Worm (Caenorhabditis elegans) whole organism, late embryonic: Measurements from ENCODE around the gene srt-16.
"Not testable (repeated sequence)": the region's sequence is repeated elsewhere in the genome, so short reads cannot be mapped to it uniquely, and the experiment has no call there.

Source experiments
- C38D4.7 ChIP-seq: fragments of 200-800 bp; sonication (Bioruptor generic); optimal IDR thresholded peaks from 2 replicates; lab custom pipeline; 2018; ENCODE audit warnings: mild to moderate bottlenecking, missing genetic modification characterization, moderate library complexity, missing compliant biosample characterization
- F13H6.1 ChIP-seq: sonication (generic microtip); optimal IDR thresholded peaks from 2 replicates; lab custom pipeline; 2016; ENCODE audit warnings: missing genetic modification characterization, missing compliant biosample characterization
- K02D7.2 ChIP-seq: sonication (generic microtip); optimal IDR thresholded peaks from 2 replicates; lab custom pipeline; 2017; ENCODE audit warnings: mild to moderate bottlenecking, missing genetic modification characterization, missing compliant biosample characterization
- T23F11.4 ChIP-seq: fragments of 200-800 bp; sonication (Bioruptor generic); optimal IDR thresholded peaks from 2 replicates; lab custom pipeline; 2018; ENCODE audit warnings: mild to moderate bottlenecking, missing genetic modification characterization, missing compliant biosample characterization
- Y22D7AL.16 ChIP-seq: sonication (generic microtip); optimal IDR thresholded peaks from 2 replicates; lab custom pipeline; 2016; ENCODE audit warnings: missing genetic modification characterization, missing compliant biosample characterization
- ahr-1 ChIP-seq: sonication (generic microtip); optimal IDR thresholded peaks from 2 replicates; lab custom pipeline; 2016; ENCODE audit warnings: missing genetic modification characterization, missing compliant biosample characterization
- ceh-14 ChIP-seq: sonication (generic microtip); optimal IDR thresholded peaks from 2 replicates; lab custom pipeline; 2016; ENCODE audit warnings: missing genotype, missing genetic modification characterization, missing compliant biosample characterization
- ceh-19 ChIP-seq: fragments of 200-800 bp; sonication (Bioruptor generic); optimal IDR thresholded peaks from 2 replicates; lab custom pipeline; 2018; ENCODE audit warnings: mild to moderate bottlenecking, missing genetic modification characterization, missing compliant biosample characterization
- ceh-2 ChIP-seq: sonication (generic microtip); optimal IDR thresholded peaks from 2 replicates; lab custom pipeline; 2016; ENCODE audit warnings: missing genotype, missing genetic modification characterization, missing compliant biosample characterization
- ceh-22 ChIP-seq: sonication (generic microtip); optimal IDR thresholded peaks from 2 replicates; lab custom pipeline; 2017; ENCODE audit warnings: missing biosample characterization, missing genetic modification characterization
- ceh-30 ChIP-seq: fragments of 150-350 bp; optimal IDR thresholded peaks from 2 replicates; lab custom pipeline; 2014; ENCODE audit warnings: missing biosample characterization, missing genetic modification characterization
- ceh-48 ChIP-seq: sonication (generic microtip); optimal IDR thresholded peaks from 2 replicates; lab custom pipeline; 2016; ENCODE audit warnings: missing genetic modification characterization, inconsistent platforms, missing compliant biosample characterization
- ceh-6 ChIP-seq: fragments of 200-800 bp; sonication (Bioruptor generic); optimal IDR thresholded peaks from 2 replicates; lab custom pipeline; 2018; ENCODE audit warnings: mild to moderate bottlenecking, missing genetic modification characterization, missing compliant biosample characterization
- ceh-9 ChIP-seq: sonication (generic microtip); optimal IDR thresholded peaks from 2 replicates; lab custom pipeline; 2016; ENCODE audit warnings: mild to moderate bottlenecking, missing genetic modification characterization, inconsistent platforms, missing compliant biosample characterization
- elt-4 ChIP-seq: sonication (generic microtip); optimal IDR thresholded peaks from 2 replicates; lab custom pipeline; 2016; ENCODE audit warnings: missing genetic modification characterization, missing compliant biosample characterization
- fkh-6 ChIP-seq: sonication (generic microtip); optimal IDR thresholded peaks from 2 replicates; lab custom pipeline; 2016; ENCODE audit warnings: missing genetic modification characterization, missing compliant biosample characterization
- gmeb-2 ChIP-seq: sonication (generic microtip); optimal IDR thresholded peaks from 2 replicates; lab custom pipeline; 2016; ENCODE audit warnings: missing genetic modification characterization, inconsistent platforms, missing compliant biosample characterization
- hlh-13 ChIP-seq: fragments of 200-800 bp; sonication (Bioruptor generic); optimal IDR thresholded peaks from 2 replicates; lab custom pipeline; 2018; ENCODE audit warnings: mild to moderate bottlenecking, missing genetic modification characterization, missing compliant biosample characterization
- hlh-6 ChIP-seq: sonication (generic microtip); optimal IDR thresholded peaks from 2 replicates; lab custom pipeline; 2016; ENCODE audit warnings: missing genotype, missing genetic modification characterization, missing compliant biosample characterization
- hlh-8 ChIP-seq: sonication (generic microtip); optimal IDR thresholded peaks from 2 replicates; lab custom pipeline; 2016; ENCODE audit warnings: missing genotype, missing genetic modification characterization, missing compliant biosample characterization
- madf-2 ChIP-seq: sonication (generic microtip); optimal IDR thresholded peaks from 2 replicates; lab custom pipeline; 2017; ENCODE audit warnings: missing genetic modification characterization, missing compliant biosample characterization
- mec-3 ChIP-seq: sonication (generic microtip); optimal IDR thresholded peaks from 2 replicates; lab custom pipeline; 2016; ENCODE audit warnings: borderline replicate concordance, missing genetic modification characterization, missing compliant biosample characterization
- nhr-11 ChIP-seq: fragments of 150-350 bp; optimal IDR thresholded peaks from 2 replicates; lab custom pipeline; 2014; ENCODE audit warnings: missing biosample characterization, missing genetic modification characterization
- nhr-232 ChIP-seq: sonication (generic microtip); optimal IDR thresholded peaks from 2 replicates; lab custom pipeline; 2016; ENCODE audit warnings: missing genetic modification characterization, missing compliant biosample characterization
- pag-3 ChIP-seq: sonication (generic microtip); optimal IDR thresholded peaks from 2 replicates; lab custom pipeline; 2016; ENCODE audit warnings: missing compliant biosample characterization, missing genetic modification characterization, borderline replicate concordance
- pat-9 ChIP-seq: fragments of 200-800 bp; sonication (Bioruptor generic); optimal IDR thresholded peaks from 2 replicates; lab custom pipeline; 2018; ENCODE audit warnings: mild to moderate bottlenecking, missing genetic modification characterization, moderate library complexity, missing compliant biosample characterization
- pax-1 ChIP-seq: fragments of 150-350 bp; optimal IDR thresholded peaks from 2 replicates; lab custom pipeline; 2014; ENCODE audit warnings: missing biosample characterization, missing genetic modification characterization
- pqm-1 ChIP-seq: sonication (generic microtip); optimal IDR thresholded peaks from 2 replicates; lab custom pipeline; 2016; ENCODE audit warnings: missing genetic modification characterization, missing compliant biosample characterization
- pros-1 ChIP-seq: fragments of 150-350 bp; optimal IDR thresholded peaks from 2 replicates; lab custom pipeline; 2014; ENCODE audit warnings: missing biosample characterization, missing genetic modification reagents, missing genetic modification characterization
- ref-2 ChIP-seq: sonication (generic microtip); optimal IDR thresholded peaks from 2 replicates; lab custom pipeline; 2016; ENCODE audit warnings: missing genetic modification characterization, missing compliant biosample characterization
- sdc-2 ChIP-seq: sonication (generic microtip); optimal IDR thresholded peaks from 2 replicates; lab custom pipeline; 2016; ENCODE audit warnings: missing genotype, missing genetic modification characterization, missing compliant biosample characterization
- sox-2 ChIP-seq: fragments of 200-800 bp; sonication (Bioruptor generic); IDR thresholded peaks from 2 replicates; pipeline ENCODE4 v1.3.6; 2022; ENCODE audit warnings: missing genetic modification reagents, missing genetic modification characterization, missing compliant biosample characterization
- syd-9 ChIP-seq: sonication (generic microtip); optimal IDR thresholded peaks from 2 replicates; lab custom pipeline; 2016; ENCODE audit warnings: mild to moderate bottlenecking, missing genetic modification characterization, moderate library complexity, missing compliant biosample characterization
- tbx-2 ChIP-seq: sonication (generic microtip); optimal IDR thresholded peaks from 2 replicates; lab custom pipeline; 2016; ENCODE audit warnings: missing genetic modification characterization, missing compliant biosample characterization
- unc-55 ChIP-seq: sonication (generic microtip); optimal IDR thresholded peaks from 2 replicates; lab custom pipeline; 2017; ENCODE audit warnings: missing biosample characterization, missing genetic modification reagents, missing genetic modification characterization
- unc-86 ChIP-seq: sonication (generic microtip); optimal IDR thresholded peaks from 2 replicates; lab custom pipeline; 2016; ENCODE audit warnings: missing genetic modification characterization, missing compliant biosample characterization
- zip-5 ChIP-seq: sonication (generic microtip); optimal IDR thresholded peaks from 2 replicates; lab custom pipeline; 2016; ENCODE audit warnings: missing genetic modification characterization, missing compliant biosample characterization
- ztf-16 ChIP-seq: sonication (generic microtip); optimal IDR thresholded peaks from 2 replicates; lab custom pipeline; 2017; ENCODE audit warnings: missing genetic modification characterization, missing compliant biosample characterization

Gene srt-16

DNA sequence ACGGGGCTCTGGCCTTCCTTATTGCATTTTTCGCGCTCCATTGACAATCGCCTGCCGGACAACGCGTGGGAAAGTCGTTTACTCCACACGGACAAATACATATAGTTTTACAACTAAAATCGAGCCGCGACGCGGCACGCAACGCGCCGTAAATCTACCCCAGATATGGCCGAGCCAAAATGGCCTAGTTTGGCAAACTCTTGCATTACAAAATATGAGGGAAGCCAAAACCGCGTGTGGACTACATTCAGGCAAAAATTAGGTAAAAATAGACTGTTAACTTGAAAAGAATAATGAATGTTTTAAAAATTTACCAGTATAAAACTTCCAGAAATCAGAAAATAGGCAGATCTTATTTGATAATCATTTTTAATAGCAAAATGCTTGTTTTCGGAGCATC is at the start of gene srt-16:
TSS of gene srt-16 (minus strand) at position 101 of the 400 bp plus-strand sequence.
- not testable (repeated sequence) for TF ChIP-seq ceh-6 (GFP tag; lab: Kevin White, UChicago); nhr-11 (tag; lab: Kevin White, UChicago); ceh-2 (tag; lab: Kevin White, UChicago)

DNA sequence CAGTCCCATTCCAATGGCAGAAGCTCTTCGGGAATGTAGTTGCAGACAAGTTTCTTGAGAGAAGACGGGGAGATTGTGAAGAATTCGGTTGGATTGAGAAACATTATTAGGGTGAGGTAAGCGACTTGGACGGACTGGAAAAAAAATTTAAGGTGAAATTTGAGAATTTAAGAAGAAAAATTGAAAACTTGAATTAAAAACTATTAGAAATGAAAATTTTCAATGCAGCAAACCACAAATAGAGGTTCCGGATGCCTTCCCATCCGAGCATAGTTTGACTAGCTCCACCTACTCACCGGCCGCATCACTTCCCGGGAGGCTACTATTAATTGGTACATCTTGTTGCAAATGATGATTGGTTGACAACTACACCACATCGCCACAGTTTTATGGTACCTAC is 49.4 kb upstream of the srt-16 start, which contains the start of gene Y73C8C.8:
TSS of gene Y73C8C.8 (minus strand) at position 101 of the 400 bp plus-strand sequence.
- no peak for TF ChIP-seq ceh-22 (tag; lab: Kevin White, UChicago)
- no peak for TF ChIP-seq unc-86 (tag; lab: Kevin White, UChicago)
- no peak for TF ChIP-seq fkh-6
- no peak for TF ChIP-seq unc-55 (GFP tag; lab: Kevin White, UChicago)
- TF ChIP-seq pat-9 (tag; lab: Kevin White, UChicago): no peak
- no peak for TF ChIP-seq ceh-30 (tag; lab: Kevin White, UChicago)
- no peak for TF ChIP-seq Y22D7AL.16 (tag; lab: Kevin White, UChicago)
- no peak for TF ChIP-seq pax-1 (tag; lab: Kevin White, UChicago)
- TF ChIP-seq ahr-1 (tag; lab: Kevin White, UChicago): no peak
- TF ChIP-seq ref-2 (tag; lab: Kevin White, UChicago): no peak
- TF ChIP-seq C38D4.7: no peak
- TF ChIP-seq pqm-1 (tag; lab: Kevin White, UChicago): no peak
- no peak for TF ChIP-seq ceh-6 (GFP tag; lab: Kevin White, UChicago)
- TF ChIP-seq elt-4: no peak

DNA sequence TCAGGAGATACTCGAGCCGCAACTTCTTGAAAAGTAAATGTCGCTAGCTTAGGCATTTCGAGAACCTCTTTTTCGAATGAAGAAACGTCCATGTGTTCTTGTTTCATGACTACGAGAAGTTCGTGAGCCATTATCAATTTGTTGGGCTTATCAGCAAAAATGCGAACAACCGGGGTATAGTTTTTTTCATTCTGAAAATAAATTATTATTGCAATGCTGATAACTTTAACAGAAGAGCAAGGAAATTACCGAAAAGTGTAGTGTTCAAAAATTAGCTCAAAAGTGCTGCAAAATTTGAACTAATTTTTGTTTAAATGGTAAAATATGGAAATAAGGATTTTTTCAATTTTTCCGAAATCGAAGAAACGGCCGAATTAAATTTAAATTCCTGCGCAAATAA is 47.9 kb upstream of the srt-16 start:
- TF ChIP-seq sdc-2 (tag; lab: Kevin White, UChicago) (no peak), T23F11.4 (GFP tag; lab: Kevin White, UChicago) (no peak), hlh-13 (GFP tag; lab: Kevin White, UChicago) (no peak), pag-3 (no peak), ceh-19 (GFP tag; lab: Kevin White, UChicago) (no peak), ceh-30 (tag; lab: Kevin White, UChicago) (no peak), nhr-232 (no peak), pqm-1 (tag; lab: Kevin White, UChicago) (no peak), hlh-8 (tag; lab: Kevin White, UChicago) (no peak), zip-5 (tag; lab: Kevin White, UChicago) (no peak), mec-3 (tag; lab: Kevin White, UChicago) (no peak), madf-2 (tag; lab: Kevin White, UChicago) (no peak), ceh-14 (tag; lab: Kevin White, UChicago) (no peak), nhr-11 (tag; lab: Kevin White, UChicago) (no peak), hlh-6 (no peak), pros-1 (no peak), gmeb-2 (no peak), syd-9 (no peak), F13H6.1 (tag; lab: Kevin White, UChicago) (no peak), ceh-48 (no peak)

DNA sequence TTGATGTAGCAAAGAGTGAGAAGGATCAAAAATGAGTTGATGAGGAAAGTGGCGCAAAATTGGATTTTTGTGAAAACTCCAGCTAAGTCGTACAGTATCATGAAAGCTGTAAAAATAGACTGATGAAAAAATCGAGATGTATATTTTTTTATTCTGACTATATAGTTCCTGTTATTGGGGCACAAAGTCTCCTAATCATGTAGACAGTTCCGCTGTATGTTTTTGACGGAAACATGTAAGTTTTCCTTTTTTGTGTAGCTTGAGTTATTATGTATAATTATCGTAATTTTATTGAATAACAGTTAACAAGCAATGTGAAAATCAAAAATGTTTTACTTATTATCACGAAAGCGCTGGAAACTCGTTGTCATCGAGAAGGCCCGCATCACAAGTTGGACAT is 43.1 kb upstream of the srt-16 start, which contains the start of gene str-68:
TSS of gene str-68 (minus strand) at position 101 of the 400 bp plus-strand sequence.
- no peak for TF ChIP-seq tbx-2 (tag; lab: Kevin White, UChicago)
- no peak for TF ChIP-seq hlh-13 (GFP tag; lab: Kevin White, UChicago)
- TF ChIP-seq pat-9 (tag; lab: Kevin White, UChicago): no peak
- TF ChIP-seq ceh-22 (tag; lab: Kevin White, UChicago): no peak
- TF ChIP-seq ceh-9 (tag; lab: Kevin White, UChicago): no peak
- no peak for TF ChIP-seq nhr-11 (tag; lab: Kevin White, UChicago)
- no peak for TF ChIP-seq gmeb-2
- no peak for TF ChIP-seq syd-9
- TF ChIP-seq, all 69 proteins: peak for 0

DNA sequence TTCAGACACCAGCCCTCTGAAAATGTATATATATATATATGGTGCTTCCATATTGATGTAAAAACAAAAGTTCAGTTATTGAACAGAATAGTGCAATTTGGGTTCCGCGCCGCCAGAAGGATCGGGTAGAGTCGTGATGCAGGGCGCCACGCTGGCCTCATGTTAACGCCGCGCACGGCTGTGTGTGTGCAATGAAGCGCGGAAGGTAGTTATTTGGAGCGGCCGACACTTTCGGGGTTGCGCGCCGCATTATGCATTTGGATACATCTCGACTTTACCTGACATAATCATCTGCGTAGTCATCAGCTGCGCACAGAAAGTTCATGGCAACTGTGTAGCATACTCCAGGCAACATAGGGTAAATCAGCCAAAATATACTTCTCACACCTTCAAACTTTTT is 42.5 kb upstream of the srt-16 start:
- TF ChIP-seq ceh-48 (no peak), K02D7.2 (tag; lab: Kevin White, UChicago) (no peak), hlh-13 (GFP tag; lab: Kevin White, UChicago) (no peak), unc-86 (tag; lab: Kevin White, UChicago) (no peak), hlh-8 (tag; lab: Kevin White, UChicago) (no peak), elt-4 (no peak), ceh-9 (tag; lab: Kevin White, UChicago) (no peak), sox-2 (GFP tag; lab: Robert Waterston, UW) (no peak), ceh-2 (tag; lab: Kevin White, UChicago) (no peak), pqm-1 (tag; lab: Kevin White, UChicago) (no peak), ztf-16 (tag; lab: Kevin White, UChicago) (no peak)
